Worm (Caenorhabditis elegans): ENCODE measurements around the gene scc-2.

ce11 chrII:240043-240442 lies 23.4 kb downstream of the scc-2 start:
- TF ChIP-seq hmbx-1 (tag; optimal IDR thresholded peaks at IDR 0.05) (no peak), flt-1 (GFP tag; IDR thresholded peaks at IDR 0.05) (no peak), tbx-11 (GFP tag; IDR thresholded peaks at IDR 0.05) (no peak), ets-7 (tag; optimal IDR thresholded peaks at IDR 0.05) (no peak), sea-1 (GFP tag; conservative IDR thresholded peaks at IDR 0.05) (no peak), ama-1 (optimal IDR thresholded peaks at IDR 0.05) (no peak)

Measured in whole organism, early embryonic.